Worm (Caenorhabditis elegans): ENCODE results near the gene unc-62.

The unc-62 gene

DNA sequence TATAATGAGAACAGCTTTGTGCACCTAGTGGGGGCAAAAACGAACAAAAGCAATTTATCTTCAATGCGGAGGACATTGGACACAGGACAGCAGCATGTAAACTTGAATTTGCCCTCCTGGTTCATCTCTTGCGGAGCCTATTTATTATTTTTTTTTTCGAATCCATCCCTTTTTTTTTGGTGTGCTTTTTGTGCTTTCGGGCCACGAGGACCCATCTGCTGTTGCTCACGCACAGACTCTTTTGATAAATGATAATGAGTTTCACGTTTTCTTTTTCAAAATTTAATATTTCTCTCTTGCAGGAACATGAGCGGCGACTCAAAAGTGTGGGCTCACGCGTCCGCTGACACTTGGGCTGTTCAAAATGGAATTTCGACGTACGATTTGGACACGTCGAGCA is at the start of gene unc-62:
unc-62 (plus strand) TSS at position 301 of the 400 bp plus-strand sequence.
- peak in 1 of 2 experiments; percentile 31 for TF ChIP-seq unc-62 (GFP tag; optimal IDR thresholded peaks at IDR 0.05 in 1 of 2)
- TF ChIP-seq unc-62 (tag; optimal IDR thresholded peaks at IDR 0.05): peak; percentile 49
- no peak for TF ChIP-seq egl-27 (tag; optimal IDR thresholded peaks at IDR 0.05)
- no peak for TF ChIP-seq daf-19 (GFP tag; conservative IDR thresholded peaks at IDR 0.05)
- peak in 1 of 2 experiments; percentile 28 for TF ChIP-seq lsy-2 (tag; optimal IDR thresholded peaks at IDR 0.05)
- TF ChIP-seq snpc-1.2 (GFP tag; IDR thresholded peaks at IDR 0.05): no peak
- peak; percentile 88 for TF ChIP-seq aha-1 (tag)

DNA sequence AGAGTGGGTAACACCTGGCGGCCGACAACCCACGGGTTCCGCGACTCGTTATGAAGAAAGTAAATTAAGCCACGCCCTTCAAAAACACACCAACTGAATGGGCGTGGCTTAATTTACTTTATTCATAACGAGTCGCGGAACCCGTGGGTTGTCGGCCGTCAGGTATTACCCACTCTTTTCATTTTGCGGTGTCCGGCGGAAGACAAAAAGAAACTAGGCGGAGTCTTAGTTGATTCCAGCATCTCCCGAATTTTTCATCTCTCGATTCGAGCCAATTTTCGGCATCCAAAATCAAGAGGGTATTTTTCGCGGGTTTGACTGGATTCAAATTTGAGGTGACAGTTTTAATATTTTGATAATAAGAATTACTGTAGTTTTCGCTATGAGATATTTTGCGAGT is 49.6 kb upstream of the unc-62 start:
- TF ChIP-seq lin-38 (GFP tag; IDR thresholded peaks at IDR 0.05): peak; percentile 63; the same call in 1 of the 2 replicates
- peak; percentile 35 for TF ChIP-seq unc-130 (GFP tag; optimal IDR thresholded peaks at IDR 0.05)
- peak; percentile 38; the same call in 1 of the 2 replicates for TF ChIP-seq snpc-1.2 (GFP tag; IDR thresholded peaks at IDR 0.05)
- no peak for TF ChIP-seq aly-2 (tag; optimal IDR thresholded peaks at IDR 0.05)
- no peak for TF ChIP-seq jun-1 (tag; optimal IDR thresholded peaks at IDR 0.05)
- 0 out of 2 replicates have a peak, but pooled peaks have one; percentile 11 for TF ChIP-seq arid-1 (GFP tag; conservative IDR thresholded peaks at IDR 0.05)
- no peak for TF ChIP-seq nhr-42 (GFP tag; IDR thresholded peaks at IDR 0.05)
- TF ChIP-seq F49E8.2 (tag; optimal IDR thresholded peaks at IDR 0.05; ENCODE audit: borderline replicate concordance): peak; percentile 52

DNA sequence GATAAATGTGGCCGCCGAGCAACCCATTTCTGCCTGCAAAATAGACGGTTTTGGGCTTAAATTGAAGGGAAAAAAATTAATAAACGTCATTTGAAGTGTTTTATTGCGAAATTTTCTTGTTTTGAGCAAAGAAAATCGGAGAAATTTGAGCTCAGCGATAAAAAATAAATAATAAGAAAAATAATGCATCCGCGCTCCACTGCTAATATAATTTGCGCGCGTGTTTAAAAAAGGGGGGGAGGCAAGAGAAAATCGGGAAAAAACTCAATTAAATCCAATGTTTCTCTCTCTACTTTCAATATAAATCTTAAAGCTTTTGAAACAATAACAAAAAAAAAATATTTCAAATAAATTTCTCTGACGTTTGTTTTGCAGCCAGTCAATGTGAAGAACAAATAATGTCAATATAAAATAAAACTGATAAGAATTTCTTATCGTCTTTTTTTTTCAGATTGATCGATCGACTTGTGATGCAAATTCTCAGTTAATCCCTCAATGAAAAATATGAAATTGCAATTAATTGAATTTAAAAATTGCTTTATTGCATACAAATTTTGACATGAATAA is 46.7 kb upstream of the unc-62 start, which contains the start of gene rft-2:
rft-2 (minus strand) TSS at position 41 of the 567 bp plus-strand sequence.
- peak; percentile 91 for TF ChIP-seq dpl-1 (GFP tag; optimal IDR thresholded peaks at IDR 0.05)
- TF ChIP-seq fkh-10 (GFP tag; optimal IDR thresholded peaks at IDR 0.05): peak; percentile 24
- peak; percentile 6 for TF ChIP-seq hlh-30 (tag; optimal IDR thresholded peaks at IDR 0.05; ENCODE audit: insufficient read depth)
- peak; percentile 45; the same call in 1 of the 2 replicates for TF ChIP-seq hmg-1.1 (GFP tag; IDR thresholded peaks at IDR 0.05)
- TF ChIP-seq daf-16 (GFP tag; optimal IDR thresholded peaks at IDR 0.05): no peak
- TF ChIP-seq daf-16 (tag; optimal IDR thresholded peaks at IDR 0.05): peak; percentile 54
- peak; percentile 13 for TF ChIP-seq nhr-102 (tag; optimal IDR thresholded peaks at IDR 0.05)
- TF ChIP-seq ces-1 (GFP tag; optimal IDR thresholded peaks at IDR 0.05): peak; percentile 70
- peak; percentile 23 for TF ChIP-seq rbr-2 (tag; optimal IDR thresholded peaks at IDR 0.05)
- peak in 1 of 2 experiments; percentile 7 for TF ChIP-seq mdl-1 (tag; optimal IDR thresholded peaks at IDR 0.05)
- no peak for TF ChIP-seq daf-12 (tag; optimal IDR thresholded peaks at IDR 0.05)
- no peak for TF ChIP-seq F26F4.8 (GFP tag; conservative IDR thresholded peaks at IDR 0.05)
- TF ChIP-seq ceh-20 (GFP tag; IDR thresholded peaks at IDR 0.05): no peak
- no peak for TF ChIP-seq daf-8 (GFP tag; IDR thresholded peaks at IDR 0.05)
- peak; percentile 97 for TF ChIP-seq lin-38 (GFP tag; IDR thresholded peaks at IDR 0.05)
- peak; percentile 9 for TF ChIP-seq F37D6.2 (tag; optimal IDR thresholded peaks at IDR 0.05)
- TF ChIP-seq madf-9 (GFP tag; conservative IDR thresholded peaks at IDR 0.05): no peak
- no peak for TF ChIP-seq arid-1 (GFP tag; conservative IDR thresholded peaks at IDR 0.05)
- peak; percentile 55 for TF ChIP-seq mep-1 (tag; optimal IDR thresholded peaks at IDR 0.05)
- no peak for TF ChIP-seq ceh-44 (GFP tag; IDR thresholded peaks at IDR 0.05)
- TF ChIP-seq nhr-6 (tag; optimal IDR thresholded peaks at IDR 0.05): no peak
- no peak for TF ChIP-seq nhr-11 (tag; optimal IDR thresholded peaks at IDR 0.05)
- TF ChIP-seq mxl-2 (GFP tag; conservative IDR thresholded peaks at IDR 0.05): no peak
- TF ChIP-seq nhr-111 (GFP tag; optimal IDR thresholded peaks at IDR 0.05): no peak
- no peak for TF ChIP-seq fos-1 (tag; optimal IDR thresholded peaks at IDR 0.05)
- peak; percentile 17 for TF ChIP-seq nhr-77 (tag; optimal IDR thresholded peaks at IDR 0.05)
- peak in 1 of 2 experiments; percentile 31 for TF ChIP-seq hif-1 (tag; optimal IDR thresholded peaks at IDR 0.05)
- no peak for TF ChIP-seq nhr-48 (tag; optimal IDR thresholded peaks at IDR 0.05)
- peak in 1 of 2 experiments; percentile 72 for TF ChIP-seq lsy-2 (tag; optimal IDR thresholded peaks at IDR 0.05)
- no peak for TF ChIP-seq ztf-11 (tag; optimal IDR thresholded peaks at IDR 0.05)
- no peak for TF ChIP-seq zfp-2 (tag; optimal IDR thresholded peaks at IDR 0.05)
- TF ChIP-seq Y105C5A.15 (GFP tag; IDR thresholded peaks at IDR 0.05): no peak
- TF ChIP-seq nhr-28 (tag; optimal IDR thresholded peaks at IDR 0.05): peak; percentile 32
- TF ChIP-seq hlh-11 (tag; optimal IDR thresholded peaks at IDR 0.05): peak; percentile 35

Data from whole organism, L4 larva.